Worm (Caenorhabditis elegans): ENCODE results near the gene npr-13.

- TF ChIP-seq ets-4 (tag; optimal IDR thresholded peaks at IDR 0.05) (no peak), rnt-1 (tag; optimal IDR thresholded peaks at IDR 0.05) (no peak), nhr-11 (tag; optimal IDR thresholded peaks at IDR 0.05) (no peak), ceh-18 (tag; optimal IDR thresholded peaks at IDR 0.05) (no peak), pha-4 (tag; optimal IDR thresholded peaks at IDR 0.05) (no peak), C08G9.2 (tag; optimal IDR thresholded peaks at IDR 0.05) (no peak), pha-2 (tag; optimal IDR thresholded peaks at IDR 0.05) (no peak)
Measured at ce11 chrV:14832121-14832788, 26.1 kb downstream of the npr-13 start.

Measured in whole organism, late embryonic.